Worm (Caenorhabditis elegans) whole organism, young adult: ENCODE data around the gene bcas-2.

Source experiments
- him-1 ChIP-seq: sonication (generic microtip); optimal IDR thresholded peaks from 2 replicates; lab custom pipeline; 2016; ENCODE audit warnings: missing genotype, missing genetic modification reagents, missing genetic modification characterization, missing compliant biosample characterization
- rcor-1 ChIP-seq: fragments of 200-800 bp; sonication (Bioruptor generic); IDR thresholded peaks from 2 replicates; pipeline ENCODE4 v1.3.6; 2022; ENCODE audit warnings: missing genetic modification reagents, missing genetic modification characterization, missing compliant biosample characterization

- TF ChIP-seq him-1 (tag; lab: Kevin White, UChicago): no peak
- TF ChIP-seq rcor-1 (GFP tag; lab: Robert Waterston, UW): no peak
These were observed 49.9 kb downstream of the bcas-2 start for ce11 chrIII:6195718-6196117.
